Worm (Caenorhabditis elegans) whole organism, L4 larva: ENCODE measurements around the gene C25B8.8.

ENCODE experiments used
- F37D6.2 ChIP-seq: sonication (generic microtip); optimal IDR thresholded peaks from 2 replicates; lab custom pipeline; 2016; ENCODE audit warnings: mild to moderate bottlenecking, missing genetic modification characterization, missing compliant biosample characterization
- F49E8.2 ChIP-seq: sonication (generic microtip); optimal IDR thresholded peaks from 2 replicates; lab custom pipeline; 2016; ENCODE audit warnings: missing compliant biosample characterization, mild to moderate bottlenecking, missing genetic modification characterization, borderline replicate concordance
- attf-4 ChIP-seq: sonication (generic microtip); optimal IDR thresholded peaks from 3 replicates; lab custom pipeline; 2017; ENCODE audit warnings: missing biosample characterization, missing genetic modification characterization
- fkh-10 ChIP-seq: fragments of 150-350 bp; optimal IDR thresholded peaks from 2 replicates; lab custom pipeline; 2014; ENCODE audit warnings: missing biosample characterization, missing genetic modification reagents, missing genetic modification characterization
- jun-1 ChIP-seq: fragments of 150-350 bp; optimal IDR thresholded peaks from 2 replicates; lab custom pipeline; 2014; ENCODE audit warnings: missing biosample characterization, missing genetic modification reagents, missing genetic modification characterization
- lin-13 ChIP-seq: fragments of 150-350 bp; optimal IDR thresholded peaks from 2 replicates; lab custom pipeline; 2014; ENCODE audit warnings: missing biosample characterization, missing genetic modification reagents, missing genetic modification characterization
- lin-29 ChIP-seq: fragments of 200-800 bp; sonication (Bioruptor generic); IDR thresholded peaks from 2 replicates; pipeline ENCODE4 v1.3.6; 2022; ENCODE audit warnings: missing genetic modification reagents, missing genetic modification characterization, missing compliant biosample characterization
- madf-5 ChIP-seq, 2 experiments: fragments of 200-800 bp; sonication (Bioruptor generic); IDR thresholded peaks; 2 replicates each; pipeline ENCODE4 v1.3.6; 2022; ENCODE audit warnings: missing compliant biosample characterization in 2 of 2, missing genetic modification characterization in 2 of 2
- nhr-237 ChIP-seq: sonication (generic microtip); optimal IDR thresholded peaks from 2 replicates; lab custom pipeline; 2017; ENCODE audit warnings: missing biosample characterization, missing genetic modification characterization
- pqm-1 ChIP-seq: sonication (generic microtip); optimal IDR thresholded peaks from 2 replicates; lab custom pipeline; 2017; ENCODE audit warnings: missing biosample characterization, missing genetic modification characterization
- snpc-4 ChIP-seq: fragments of 150-350 bp; optimal IDR thresholded peaks from 2 replicates; lab custom pipeline; 2014; ENCODE audit warnings: missing biosample characterization, missing genetic modification characterization
- unc-39 ChIP-seq: sonication (generic microtip); optimal IDR thresholded peaks from 2 replicates; lab custom pipeline; 2017; ENCODE audit warnings: missing biosample characterization, missing genetic modification characterization
- unc-62 ChIP-seq, 3 experiments: fragments of 150-350 bp in 1 of 3; sonication (generic microtip); optimal IDR thresholded peaks in 2 of 3; peaks in 1 of 3; 1 replicate in 1 of 3; 2 replicates in 2 of 3; lab custom pipeline; 2014 to 2017; ENCODE audit warnings: missing biosample characterization in 3 of 3, missing genetic modification characterization in 3 of 3, missing genetic modification reagents in 3 of 3, missing genotype in 1 of 3
- vab-7 ChIP-seq: fragments of 200-800 bp; sonication (Bioruptor generic); IDR thresholded peaks from 2 replicates; pipeline ENCODE4 v1.3.6; 2022; ENCODE audit warnings: missing genetic modification reagents, missing genetic modification characterization, missing compliant biosample characterization

DNA sequence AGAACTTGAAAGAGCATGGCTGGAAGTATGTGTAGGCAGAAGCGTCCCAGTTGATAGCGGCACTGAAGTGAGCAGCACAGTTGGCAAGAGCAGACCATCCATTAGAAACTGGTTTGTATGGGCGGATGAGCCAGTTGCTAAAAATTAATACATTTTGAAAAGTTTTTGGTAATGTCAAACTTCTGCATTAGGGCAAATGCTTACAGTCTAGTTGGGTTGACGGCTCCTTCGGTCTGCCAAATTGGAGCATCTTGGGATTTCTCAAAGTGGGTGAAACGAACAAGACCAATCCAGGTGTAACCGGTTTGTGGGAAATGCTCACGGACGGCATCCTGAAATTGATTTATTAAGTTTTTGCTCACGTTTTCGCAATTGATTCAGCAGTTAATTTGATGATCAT lies 7.8 kb downstream of the C25B8.8 start:
- TF ChIP-seq lin-13 (GFP tag; lab: Kevin White, UChicago) (no peak), unc-39 (tag; lab: Kevin White, UChicago) (no peak), attf-4 (tag; lab: Kevin White, UChicago) (no peak), jun-1 (tag; lab: Kevin White, UChicago) (no peak), pqm-1 (tag; lab: Kevin White, UChicago) (no peak), nhr-237 (tag; lab: Kevin White, UChicago) (no peak), lin-29 (no peak), snpc-4 (no peak), fkh-10 (no peak), vab-7 (no peak), F49E8.2 (tag; lab: Kevin White, UChicago) (no peak), madf-5 (GFP tag; IDR thresholded peaks at IDR 0.05; lab: Robert Waterston, UW) (no peak), F37D6.2 (tag; lab: Kevin White, UChicago) (no peak), unc-62 (GFP tag; optimal IDR thresholded peaks at IDR 0.05 in 1 of 2; lab: Kevin White, UChicago) (no peak), unc-62 (tag; optimal IDR thresholded peaks at IDR 0.05; lab: Kevin White, UChicago) (no peak)
